Fruit fly (Drosophila melanogaster) whole organism, larva: Measurements from ENCODE around the gene CG42846.

ENCODE experiments used
- noc ChIP-seq: fragments of 200-800 bp; sonication (Bioruptor generic); optimal IDR thresholded peaks from 3 replicates; lab custom pipeline; 2019; ENCODE audit warnings: missing biosample characterization, mild to moderate bottlenecking, missing genetic modification characterization, moderate library complexity

CG42846 gene

DNA sequence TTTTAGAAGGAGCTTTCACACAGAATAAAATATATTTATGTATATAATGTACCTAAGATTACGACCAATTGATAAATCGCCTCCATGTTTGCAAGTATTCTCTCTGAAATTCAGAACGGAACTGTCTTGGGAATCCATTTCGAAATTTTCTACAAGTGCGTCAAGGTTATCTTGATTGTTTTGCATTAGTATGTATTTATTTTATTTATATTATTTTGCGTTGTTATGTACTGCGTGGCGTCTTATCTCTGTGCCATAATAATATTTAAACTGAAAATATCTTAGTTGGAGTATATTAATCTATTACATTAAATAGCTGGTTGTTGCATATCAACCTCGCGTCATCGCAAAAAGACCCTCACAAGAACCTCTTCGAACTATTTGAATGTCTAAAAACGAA, at the start of gene CG42846:
Gene CG42846, minus strand, starts transcription at position 101 of the 400 bp plus-strand sequence.
- TF ChIP-seq noc (tag; lab: Kevin White, UChicago) = no peak

DNA sequence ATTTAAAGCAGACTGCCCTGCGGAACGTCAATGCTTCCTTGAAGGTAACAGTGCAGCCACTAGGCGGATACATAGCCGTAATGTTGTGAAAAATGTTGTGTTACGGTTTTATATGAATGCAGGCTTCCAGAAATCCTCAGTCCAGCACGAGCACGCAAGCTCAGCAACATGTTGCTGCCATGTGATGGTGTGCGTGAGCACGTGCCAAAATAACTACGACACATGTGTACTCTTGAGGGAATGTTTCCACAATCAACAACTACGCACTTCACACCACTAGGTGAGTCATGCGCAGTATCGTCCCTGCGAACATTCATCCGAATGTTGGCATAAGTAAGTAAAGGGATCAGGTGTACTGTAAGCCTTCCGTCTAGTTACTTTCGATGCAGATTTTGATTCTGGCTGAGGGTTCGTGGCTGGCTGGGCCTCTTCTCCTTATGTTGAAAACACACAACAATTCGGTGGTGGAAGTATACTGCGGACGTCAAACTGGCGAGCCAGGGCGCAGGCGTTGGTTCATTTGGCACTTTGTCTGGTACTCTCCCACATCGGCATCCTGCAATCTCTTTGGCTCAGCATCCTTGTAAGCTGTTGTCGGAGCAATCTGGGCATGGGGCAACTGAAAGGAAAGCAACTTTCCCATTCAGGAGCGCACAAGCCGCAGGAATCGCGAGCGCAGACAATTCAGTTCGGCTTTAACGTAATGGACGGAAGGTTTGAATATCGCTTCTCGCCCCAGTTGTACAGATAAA, 45.5 kb upstream of the CG42846 start, which contains the start of gene RhoGEF3:
Gene RhoGEF3, plus strand, starts transcription at position 702 of the 752 bp plus-strand sequence.
- TF ChIP-seq noc (tag; lab: Kevin White, UChicago) = no peak

DNA sequence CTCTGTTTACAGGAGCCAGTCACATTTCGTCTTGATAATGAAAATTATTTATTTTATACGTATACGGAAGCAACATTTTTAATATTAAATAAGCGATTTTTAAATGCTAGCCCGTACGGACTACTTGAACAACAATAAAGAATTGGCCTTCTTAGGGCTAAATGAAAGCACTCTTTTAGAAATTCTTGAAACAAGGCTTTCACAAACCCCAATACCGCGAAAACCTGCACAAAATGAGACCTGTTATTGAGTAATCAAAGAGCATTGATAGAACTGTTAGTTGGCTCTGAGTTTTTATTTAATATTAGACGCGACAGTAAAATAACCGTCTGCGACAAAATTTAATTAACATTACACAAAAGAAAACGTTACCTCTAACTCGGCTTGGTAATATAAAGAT, 43.5 kb upstream of the CG42846 start, which contains the start of gene ttm2:
Gene ttm2, plus strand, starts transcription at position 301 of the 400 bp plus-strand sequence.
- no peak for TF ChIP-seq noc (tag; lab: Kevin White, UChicago)

DNA sequence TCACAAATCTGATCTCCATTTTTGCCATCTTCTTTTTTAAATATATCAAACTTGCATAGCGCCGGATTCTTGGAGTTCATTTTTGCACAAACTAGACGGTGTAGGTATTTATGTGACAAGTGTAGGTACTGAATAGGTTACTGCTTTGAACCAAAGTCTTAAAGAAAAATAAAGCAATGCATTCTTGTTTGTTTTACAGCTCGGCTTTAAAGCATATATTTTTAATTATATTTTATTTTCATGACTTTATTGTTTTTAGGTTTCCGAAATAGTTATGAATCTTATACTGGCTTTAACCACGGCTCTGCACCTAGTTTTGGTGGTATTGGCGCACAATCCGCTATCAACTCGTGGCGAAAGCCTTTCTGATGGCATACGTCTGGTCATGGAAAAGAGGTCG, 41.9 kb upstream of the CG42846 start, which contains the start of gene CG32845:
Gene CG32845, minus strand, starts transcription at position 101 of the 400 bp plus-strand sequence.
- TF ChIP-seq noc (tag; lab: Kevin White, UChicago) = no peak

DNA sequence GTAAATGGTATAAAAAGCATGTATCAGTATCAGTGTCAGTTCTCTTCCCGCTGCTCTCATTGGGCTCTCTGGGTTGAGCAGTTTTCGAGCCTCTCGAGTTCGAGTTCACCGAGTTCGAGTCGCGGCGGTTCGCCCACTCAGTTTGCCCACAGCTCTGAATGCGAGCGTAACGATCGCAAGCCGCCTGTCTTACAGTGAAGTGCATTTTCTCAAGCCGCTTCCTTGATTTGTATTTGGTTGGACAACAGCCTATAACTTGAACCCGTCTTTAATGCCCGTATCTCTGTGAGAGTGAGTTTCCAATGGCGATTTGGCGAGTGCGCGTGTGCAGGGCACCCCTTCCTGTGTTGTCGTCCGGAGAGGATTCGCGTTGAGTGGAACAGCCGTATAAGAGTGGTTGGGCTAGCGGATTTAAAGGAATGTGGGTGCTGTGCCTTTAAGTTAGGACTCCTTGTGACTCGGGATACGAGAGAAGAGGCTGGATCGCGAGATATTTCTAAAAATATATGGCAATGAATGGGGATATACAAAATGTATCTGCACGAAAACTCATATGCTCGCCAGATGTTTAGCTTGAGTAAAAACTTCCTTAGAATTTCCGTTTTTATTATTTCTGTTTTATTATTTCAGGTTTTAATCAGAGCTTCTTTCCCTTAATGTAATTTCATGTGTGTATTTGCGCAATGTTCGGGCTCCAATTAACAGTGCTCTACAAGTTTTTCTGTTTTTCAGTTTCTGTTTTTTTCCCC, 40.3 kb upstream of the CG42846 start:
- no peak for TF ChIP-seq noc (tag; lab: Kevin White, UChicago)

DNA sequence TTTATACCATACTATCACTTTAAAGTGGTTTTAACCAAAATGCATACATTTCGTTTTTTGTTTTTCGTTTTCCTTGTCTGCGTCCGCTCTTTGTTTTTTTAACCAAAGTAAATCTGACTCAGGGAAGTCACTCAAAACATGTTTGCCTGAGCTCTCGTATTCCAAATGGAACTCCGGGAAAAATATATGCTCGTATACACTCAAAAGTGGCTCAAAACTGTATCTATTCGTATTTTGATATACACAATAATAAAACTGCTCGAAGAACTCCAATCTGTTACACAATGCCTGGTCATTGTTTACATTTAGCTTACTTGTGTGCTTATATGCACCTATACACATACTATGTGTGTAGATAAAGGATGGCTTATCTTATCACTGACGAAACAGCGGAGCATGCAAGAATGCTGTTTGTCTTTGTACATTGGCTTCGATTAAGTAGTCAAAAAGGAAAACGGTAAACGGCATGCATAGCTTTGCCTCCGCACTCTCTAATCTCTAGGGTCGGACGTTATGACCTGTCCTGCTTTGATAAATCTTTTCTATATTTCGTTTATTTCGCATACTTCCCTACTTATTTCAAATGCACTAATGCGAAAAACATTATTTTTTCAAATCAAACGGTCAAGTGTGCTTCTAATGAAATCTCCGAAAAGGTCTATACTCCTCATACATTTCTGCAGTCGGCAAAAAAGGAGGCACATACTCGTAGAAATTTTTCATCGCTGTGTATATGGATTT, 39.5 kb upstream of the CG42846 start, which contains the start of gene miple2:
Gene miple2, plus strand, starts transcription at position 441 of the 741 bp plus-strand sequence.
- TF ChIP-seq noc (tag; lab: Kevin White, UChicago) = peak; percentile 47

DNA sequence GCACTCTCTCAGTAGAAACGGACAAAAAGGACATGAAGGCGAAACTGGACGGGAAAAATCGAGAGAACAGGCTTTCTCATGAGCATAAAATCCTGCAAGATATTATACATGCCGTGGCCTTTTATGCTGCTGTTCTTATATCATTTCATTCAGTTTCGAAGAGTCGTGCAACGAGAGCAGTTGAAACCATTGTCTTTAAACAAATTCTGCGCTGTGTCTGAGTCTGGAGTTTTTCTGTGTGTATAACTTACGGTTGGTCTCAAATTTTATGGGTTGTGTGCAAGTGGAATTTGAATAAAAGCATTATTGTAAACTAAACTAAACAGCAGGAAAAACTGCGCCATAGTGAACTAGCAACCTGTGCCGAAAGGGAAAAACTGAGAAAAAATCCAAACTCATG, 36.2 kb upstream of the CG42846 start:
- no peak for TF ChIP-seq noc (tag; lab: Kevin White, UChicago)

DNA sequence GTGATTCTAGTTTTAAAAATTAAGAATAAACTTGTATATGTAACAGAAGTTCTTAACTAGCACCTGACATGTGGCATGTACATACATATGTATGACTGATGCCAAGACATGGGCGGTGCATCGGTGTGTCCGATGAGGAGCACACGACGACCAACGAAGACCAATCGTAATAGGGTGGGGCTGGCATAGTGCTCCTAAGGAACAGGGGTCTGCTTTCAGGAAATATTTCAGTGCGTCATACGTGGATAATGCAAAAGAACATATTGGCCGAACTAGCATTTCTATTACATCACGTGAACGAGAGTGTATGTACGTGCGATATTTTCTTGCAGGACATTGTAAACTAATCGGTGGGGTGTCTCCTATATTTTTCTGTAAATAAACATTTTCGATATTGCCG, 35.7 kb upstream of the CG42846 start, which contains the start of gene miple1:
Gene miple1, plus strand, starts transcription at position 217 of the 400 bp plus-strand sequence.
- no peak for TF ChIP-seq noc (tag; lab: Kevin White, UChicago)

DNA sequence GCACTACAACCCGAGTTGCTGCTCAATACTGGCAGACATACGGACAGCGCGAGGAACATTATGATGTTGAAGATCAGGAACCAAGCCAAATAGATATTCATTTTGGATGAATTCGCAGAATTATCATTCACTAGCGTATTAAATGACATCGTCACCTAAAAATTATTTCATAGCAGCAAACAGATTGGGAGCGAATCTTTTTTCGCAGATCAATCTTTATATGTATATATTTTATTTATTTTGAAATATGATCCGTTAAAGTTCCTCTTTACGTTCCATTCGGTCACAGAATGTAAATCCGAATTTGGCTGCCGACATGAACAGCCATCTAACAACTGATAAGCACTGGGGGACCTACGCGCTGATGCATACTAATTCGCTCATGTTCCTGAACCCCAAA, 34.4 kb upstream of the CG42846 start, which contains the start of gene CG34263:
Gene CG34263, minus strand, starts transcription at position 101 of the 400 bp plus-strand sequence.
- no peak for TF ChIP-seq noc (tag; lab: Kevin White, UChicago)

DNA sequence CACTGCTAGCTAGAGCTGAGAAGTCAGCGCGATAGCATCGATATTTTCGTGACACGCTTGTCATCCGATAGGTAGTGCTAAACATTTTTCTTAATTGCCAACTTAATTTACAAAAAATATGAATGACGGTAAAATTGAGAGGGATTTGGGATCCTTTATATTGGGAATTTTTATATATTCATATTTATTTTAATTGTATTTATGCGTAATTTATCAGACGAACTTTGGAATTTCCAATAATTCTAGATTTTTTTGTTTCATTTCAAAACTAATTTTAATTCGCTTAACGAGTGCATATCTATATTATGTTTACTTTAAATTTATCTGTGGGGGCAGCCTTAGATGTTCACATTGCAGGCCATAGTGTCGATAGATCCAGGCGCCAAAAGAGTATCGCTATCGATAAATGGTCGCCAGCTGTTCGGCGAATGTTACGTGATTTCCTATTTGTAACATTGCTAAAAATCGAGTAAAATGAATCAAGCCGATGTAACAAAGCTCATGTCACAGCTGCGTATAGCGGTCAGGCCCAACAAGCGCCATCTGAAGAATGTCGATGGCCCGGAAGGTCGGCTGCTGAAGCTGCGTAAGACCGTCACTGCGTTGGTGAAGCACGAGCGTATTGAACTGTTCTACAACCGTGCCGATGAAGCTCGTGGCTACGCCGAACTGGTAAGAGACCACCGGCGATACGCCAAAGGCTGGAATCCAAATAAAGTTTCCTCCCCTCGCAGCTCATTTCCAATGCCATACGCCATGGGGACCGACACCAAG, 33.2 kb upstream of the CG42846 start, which contains the start of the genes Tudor-SN and mRpL17:
Gene Tudor-SN, minus strand, starts transcription at position 3 of the 774 bp plus-strand sequence.
Gene mRpL17, plus strand, starts transcription at position 402 of the 774 bp plus-strand sequence.
- peak; percentile 38 for TF ChIP-seq noc (tag; lab: Kevin White, UChicago)

DNA sequence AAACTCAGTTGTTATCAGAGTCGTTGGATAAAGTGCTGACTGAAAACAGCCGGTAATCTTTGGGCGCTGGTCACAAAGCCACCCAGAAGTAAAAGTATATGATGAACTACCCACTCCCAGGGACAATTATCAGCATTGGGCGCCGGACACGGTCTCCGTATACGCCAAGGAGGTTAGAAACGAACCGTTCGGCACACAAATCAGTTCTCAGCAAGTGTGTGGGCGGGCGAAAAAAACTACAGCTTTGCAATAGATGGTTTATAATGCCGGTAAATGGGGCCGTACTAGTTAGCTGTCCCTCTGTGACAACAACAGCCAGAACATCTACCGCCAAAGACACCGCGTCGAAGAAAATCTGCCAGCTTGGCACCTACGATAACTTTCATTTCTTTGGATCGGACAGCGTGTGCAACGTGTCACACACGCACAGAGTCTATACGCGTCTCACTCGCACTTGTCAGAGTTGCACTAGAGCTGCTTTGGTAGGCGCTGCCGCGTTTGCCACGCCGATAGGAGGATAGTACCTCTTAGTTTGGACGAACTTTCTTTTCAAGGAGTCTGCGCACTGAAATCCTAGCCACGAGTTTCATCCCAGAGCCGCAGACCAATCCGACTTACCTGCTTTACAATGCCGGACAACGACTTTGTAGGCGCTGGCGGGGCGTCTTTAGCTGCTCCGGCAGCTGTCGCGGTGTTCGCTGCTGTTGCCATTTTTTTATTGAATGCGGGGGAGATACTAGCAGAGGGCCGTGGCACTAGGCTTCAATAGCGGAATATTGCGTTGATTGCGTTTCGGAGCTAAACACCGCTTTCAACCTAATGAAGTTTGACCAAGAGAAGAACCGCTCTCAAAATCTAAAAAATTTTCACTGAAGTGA, 32.3 kb upstream of the CG42846 start:
- TF ChIP-seq noc (tag; lab: Kevin White, UChicago) = no peak

DNA sequence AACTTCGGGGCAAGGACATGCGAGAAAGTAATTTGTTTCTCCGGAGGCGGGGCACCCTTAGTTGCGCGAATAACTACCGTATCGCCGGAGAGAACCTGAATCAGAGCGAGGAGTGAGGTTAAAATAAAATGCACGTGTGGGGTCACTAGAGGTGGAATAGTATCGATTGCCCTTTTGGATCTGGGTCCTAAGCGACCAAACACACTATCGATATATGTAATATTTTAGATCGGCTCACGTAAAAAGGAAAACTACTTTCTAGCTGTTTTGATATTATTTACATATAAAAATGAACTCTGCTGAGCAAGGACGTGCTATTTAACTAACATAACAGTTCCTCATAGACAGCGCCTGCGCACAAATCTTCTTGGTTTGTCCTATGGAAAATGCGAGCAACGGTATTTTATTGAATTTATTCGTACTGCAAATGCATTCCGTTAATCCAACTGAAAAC, 31.3 kb upstream of the CG42846 start:
- no peak for TF ChIP-seq noc (tag; lab: Kevin White, UChicago)
